Worm (Caenorhabditis elegans): ENCODE data around the gene try-1.
"Not testable (repeated sequence)": the region's sequence is repeated elsewhere in the genome, so short reads cannot be mapped to it uniquely, and the experiment has no call there.

The try-1 gene

DNA sequence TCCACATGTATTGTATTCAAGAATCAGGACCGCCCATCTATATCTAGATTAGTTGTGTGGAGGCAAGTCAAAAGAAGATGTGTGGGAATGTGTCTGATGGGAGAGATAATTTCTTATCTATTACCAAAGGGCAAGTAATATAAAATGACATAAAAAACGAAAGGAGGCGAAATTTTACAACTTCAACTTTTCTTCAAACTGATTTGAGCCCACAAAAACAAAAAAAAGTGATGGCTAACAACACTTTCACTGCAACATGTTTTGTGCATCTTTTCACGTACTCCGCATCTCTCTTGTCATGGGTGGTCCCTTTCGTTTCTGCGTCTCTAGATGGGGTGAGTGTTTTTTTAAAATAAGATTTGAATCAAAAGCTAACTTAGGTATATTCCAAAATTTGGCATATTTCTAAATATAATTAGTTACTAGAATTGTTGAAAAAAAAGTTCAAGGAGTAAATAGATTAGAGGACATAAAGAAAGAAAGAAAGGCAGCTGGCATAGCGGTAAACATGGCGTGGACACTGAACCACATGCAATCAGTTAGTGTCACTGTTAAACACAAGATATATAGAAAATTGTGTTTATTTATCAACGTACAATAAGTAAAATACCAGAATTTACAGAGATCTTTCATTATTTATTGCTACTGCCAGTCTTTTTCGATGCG lies 7.7 kb downstream of the try-1 start, which contains the start of gene ZK546.19:
TSS of gene ZK546.19 (plus strand) at position 186 of the 666 bp plus-strand sequence.
- no peak for TF ChIP-seq nhr-12 (tag; optimal IDR thresholded peaks at IDR 0.05)
- no peak for TF ChIP-seq nhr-76 (tag; optimal IDR thresholded peaks at IDR 0.05)
- no peak for TF ChIP-seq mep-1 (tag; optimal IDR thresholded peaks at IDR 0.05)
- TF ChIP-seq sem-2 (GFP tag; optimal IDR thresholded peaks at IDR 0.05) = no peak
- TF ChIP-seq elt-1 (tag; optimal IDR thresholded peaks at IDR 0.05; ENCODE audit: borderline replicate concordance, insufficient read depth) = peak; percentile 98
- TF ChIP-seq ces-1 (GFP tag; optimal IDR thresholded peaks at IDR 0.05) = peak; percentile 30
- no peak for TF ChIP-seq unc-62 (GFP tag; optimal IDR thresholded peaks at IDR 0.05)

DNA sequence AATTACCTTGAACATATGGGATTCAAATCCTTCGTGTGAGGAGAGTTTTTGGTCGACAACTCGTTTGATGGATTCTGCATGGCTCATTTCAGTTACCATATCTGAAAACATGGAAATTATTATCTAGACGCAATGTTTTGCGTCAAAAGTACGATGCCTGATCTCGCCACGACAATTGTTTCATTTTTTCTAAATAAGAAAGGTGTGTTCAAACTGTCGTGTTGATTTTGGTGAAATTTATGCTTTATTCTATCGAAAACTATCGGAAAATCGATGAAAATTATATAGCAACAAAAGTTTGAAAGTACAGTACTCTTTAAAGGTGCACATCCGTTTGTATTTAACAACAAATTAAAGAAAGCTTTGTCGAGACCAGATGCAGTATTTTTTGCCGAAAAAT lies 8.3 kb downstream of the try-1 start, which contains the start of gene cblc-1:
TSS of gene cblc-1 (minus strand) at position 101 of the 400 bp plus-strand sequence.
- no peak for TF ChIP-seq nhr-76 (tag; optimal IDR thresholded peaks at IDR 0.05)
- no peak for TF ChIP-seq lin-32 (GFP tag; optimal IDR thresholded peaks at IDR 0.05)
- no peak for TF ChIP-seq ham-2 (GFP tag; optimal IDR thresholded peaks at IDR 0.05)
- no peak for TF ChIP-seq hlh-1 (tag; optimal IDR thresholded peaks at IDR 0.05)
- TF ChIP-seq unc-62 (GFP tag; optimal IDR thresholded peaks at IDR 0.05) = no peak
- no peak for TF ChIP-seq elt-3 (tag; optimal IDR thresholded peaks at IDR 0.05)
- TF ChIP-seq elt-1 (tag; optimal IDR thresholded peaks at IDR 0.05; ENCODE audit: borderline replicate concordance, insufficient read depth) = no peak
- TF ChIP-seq sem-2 (GFP tag; optimal IDR thresholded peaks at IDR 0.05) = no peak
- TF ChIP-seq nhr-2 (tag; optimal IDR thresholded peaks at IDR 0.05) = no peak
- TF ChIP-seq ceh-39 (tag; optimal IDR thresholded peaks at IDR 0.05) = no peak

DNA sequence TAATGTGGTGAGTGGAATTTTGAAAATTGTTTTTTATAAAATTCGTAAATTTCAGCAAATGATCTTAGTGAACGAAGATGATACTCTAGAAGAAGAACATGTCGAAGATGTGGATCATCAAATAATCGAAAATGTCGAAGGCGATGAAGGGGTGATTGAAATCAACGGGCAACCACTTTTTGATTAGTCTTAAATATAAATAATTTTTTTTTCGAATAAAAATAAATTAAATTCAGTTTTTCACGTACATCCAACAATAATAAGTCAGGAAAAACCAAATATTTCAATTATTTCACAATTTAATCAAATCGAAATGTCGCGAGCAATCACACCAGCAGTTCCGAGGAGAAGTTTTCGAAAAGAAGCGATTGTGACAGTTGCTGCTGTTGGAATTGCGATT lies 11.6 kb downstream of the try-1 start, which contains the start of gene ZK546.4:
TSS of gene ZK546.4 (plus strand) at position 301 of the 400 bp plus-strand sequence.
- TF ChIP-seq lin-13 (tag; optimal IDR thresholded peaks at IDR 0.05) = no peak
- TF ChIP-seq M03D4.4 (tag; optimal IDR thresholded peaks at IDR 0.05) = no peak
- no peak for TF ChIP-seq nhr-76 (tag; optimal IDR thresholded peaks at IDR 0.05)
- TF ChIP-seq nhr-237 (tag; optimal IDR thresholded peaks at IDR 0.05) = no peak
- no peak for TF ChIP-seq unc-62 (GFP tag; optimal IDR thresholded peaks at IDR 0.05)
- TF ChIP-seq sem-2 (GFP tag; optimal IDR thresholded peaks at IDR 0.05) = no peak
- TF ChIP-seq blmp-1 (tag; optimal IDR thresholded peaks at IDR 0.05) = no peak
- no peak for TF ChIP-seq mls-2 (tag; optimal IDR thresholded peaks at IDR 0.05)
- TF ChIP-seq mep-1 (tag; optimal IDR thresholded peaks at IDR 0.05) = no peak

DNA sequence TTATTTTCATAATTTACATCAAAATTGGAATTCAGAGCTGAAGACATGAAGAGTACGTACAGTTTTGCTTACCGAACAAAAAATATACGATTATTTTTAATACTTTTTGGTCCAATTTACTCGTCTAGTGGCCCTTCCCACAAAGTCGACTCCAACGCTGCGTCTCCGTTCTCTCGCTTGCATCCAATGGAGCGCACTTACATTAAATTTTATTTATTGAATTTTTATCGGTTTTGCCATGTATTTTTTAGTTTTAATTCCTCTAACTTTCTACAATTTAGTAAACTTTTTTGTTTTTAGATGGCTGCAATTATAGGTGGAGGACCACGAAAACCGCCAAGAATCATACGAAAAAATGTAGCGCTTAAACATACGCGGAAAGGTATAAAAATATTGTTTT lies 13.8 kb downstream of the try-1 start, which contains the start of gene ZK546.5:
TSS of gene ZK546.5 (plus strand) at position 301 of the 400 bp plus-strand sequence.
- TF ChIP-seq ces-1 (GFP tag; optimal IDR thresholded peaks at IDR 0.05) = peak; percentile 71
- TF ChIP-seq unc-62 (GFP tag; optimal IDR thresholded peaks at IDR 0.05) = no peak
- peak; percentile 39 for TF ChIP-seq ceh-39 (tag; optimal IDR thresholded peaks at IDR 0.05)

DNA sequence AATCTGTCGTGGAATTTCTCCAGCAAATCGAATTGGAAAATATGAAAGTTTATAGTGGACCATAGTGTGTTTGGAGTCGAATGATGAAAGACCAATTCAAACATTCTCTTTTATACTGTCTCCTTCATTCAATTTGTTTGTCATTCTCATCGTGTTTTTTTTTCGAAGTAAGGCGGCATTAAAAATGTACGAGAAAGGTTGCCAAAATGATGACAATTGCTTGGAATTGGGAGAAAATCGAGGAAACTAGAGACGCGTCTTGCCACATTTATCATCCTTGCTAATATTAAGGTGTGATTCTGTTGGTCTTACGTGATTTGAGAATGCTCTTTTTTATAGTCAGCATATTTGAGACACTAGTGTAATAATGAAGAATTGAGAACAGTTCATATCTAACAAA lies 14.4 kb downstream of the try-1 start, which contains the start of gene gst-30:
TSS of gene gst-30 (minus strand) at position 101 of the 400 bp plus-strand sequence.
- TF ChIP-seq sptf-1 (tag; optimal IDR thresholded peaks at IDR 0.05) (no peak), sem-2 (GFP tag; optimal IDR thresholded peaks at IDR 0.05) (no peak), pha-4 (tag; optimal IDR thresholded peaks at IDR 0.05) (no peak), zip-8 (tag; optimal IDR thresholded peaks at IDR 0.05) (no peak), unc-62 (GFP tag; optimal IDR thresholded peaks at IDR 0.05) (no peak), ham-2 (GFP tag; optimal IDR thresholded peaks at IDR 0.05) (no peak), lin-13 (tag; optimal IDR thresholded peaks at IDR 0.05) (no peak), mls-2 (tag; optimal IDR thresholded peaks at IDR 0.05) (no peak), M03D4.4 (tag; optimal IDR thresholded peaks at IDR 0.05) (no peak), drap-1 (GFP tag; optimal IDR thresholded peaks at IDR 0.05) (no peak), nhr-12 (tag; optimal IDR thresholded peaks at IDR 0.05) (no peak), hlh-1 (tag; optimal IDR thresholded peaks at IDR 0.05) (no peak), bed-3 (GFP tag; optimal IDR thresholded peaks at IDR 0.05) (no peak), unc-39 (tag; optimal IDR thresholded peaks at IDR 0.05) (no peak), snpc-4 (tag; optimal IDR thresholded peaks at IDR 0.05) (no peak), lin-32 (GFP tag; optimal IDR thresholded peaks at IDR 0.05) (no peak), nhr-28 (tag; optimal IDR thresholded peaks at IDR 0.05) (no peak)

DNA sequence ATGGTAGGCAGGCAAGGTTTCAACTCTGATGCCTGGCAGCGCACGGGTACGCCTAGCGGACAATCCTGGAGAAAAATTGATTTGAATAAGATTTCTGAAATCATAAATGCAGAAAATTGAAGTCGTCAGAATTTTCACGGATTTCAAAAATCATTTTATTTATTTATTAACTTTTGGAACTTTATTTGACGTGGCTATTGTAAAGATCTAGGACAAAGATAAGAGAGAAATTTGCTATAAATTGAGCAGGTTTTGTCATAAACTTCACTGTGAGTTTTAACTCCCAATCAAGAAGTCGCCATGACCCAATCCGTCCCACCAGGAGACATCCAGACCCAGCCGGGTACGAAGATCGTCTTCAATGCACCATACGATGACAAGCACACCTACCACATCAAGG lies 16.6 kb downstream of the try-1 start, which contains the start of gene msp-152:
TSS of gene msp-152 (plus strand) at position 301 of the 400 bp plus-strand sequence.
- not testable (repeated sequence) for TF ChIP-seq unc-62 (GFP tag; optimal IDR thresholded peaks at IDR 0.05); mls-2 (tag; optimal IDR thresholded peaks at IDR 0.05); unc-39 (tag; optimal IDR thresholded peaks at IDR 0.05)

All from whole organism, mixed stage, embryonic.